Worm (Caenorhabditis elegans) whole organism, L4 larva: Measurements from ENCODE around the gene rnf-113.

ENCODE experiments used
- ZK546.5 ChIP-seq, 2 experiments: sonication (generic microtip); optimal IDR thresholded peaks; 2 replicates each; lab custom pipeline; 2017; ENCODE audit warnings: missing biosample characterization in 2 of 2, missing genetic modification characterization in 2 of 2
- fkh-10 ChIP-seq: fragments of 150-350 bp; optimal IDR thresholded peaks from 2 replicates; lab custom pipeline; 2014; ENCODE audit warnings: missing biosample characterization, missing genetic modification reagents, missing genetic modification characterization
- lsy-2 ChIP-seq, 2 experiments: fragments of 150-350 bp in 1 of 2; sonication (generic microtip) in 1 of 2; optimal IDR thresholded peaks; 2 replicates each; lab custom pipeline; 2014 to 2017; ENCODE audit warnings: missing biosample characterization in 2 of 2, missing genetic modification characterization in 2 of 2
- nhr-41 ChIP-seq: fragments of 200-800 bp; sonication (Bioruptor generic); IDR thresholded peaks from 2 replicates; pipeline ENCODE4 v1.3.6; 2022; ENCODE audit warnings: missing genetic modification reagents, missing genetic modification characterization, missing compliant biosample characterization

DNA sequence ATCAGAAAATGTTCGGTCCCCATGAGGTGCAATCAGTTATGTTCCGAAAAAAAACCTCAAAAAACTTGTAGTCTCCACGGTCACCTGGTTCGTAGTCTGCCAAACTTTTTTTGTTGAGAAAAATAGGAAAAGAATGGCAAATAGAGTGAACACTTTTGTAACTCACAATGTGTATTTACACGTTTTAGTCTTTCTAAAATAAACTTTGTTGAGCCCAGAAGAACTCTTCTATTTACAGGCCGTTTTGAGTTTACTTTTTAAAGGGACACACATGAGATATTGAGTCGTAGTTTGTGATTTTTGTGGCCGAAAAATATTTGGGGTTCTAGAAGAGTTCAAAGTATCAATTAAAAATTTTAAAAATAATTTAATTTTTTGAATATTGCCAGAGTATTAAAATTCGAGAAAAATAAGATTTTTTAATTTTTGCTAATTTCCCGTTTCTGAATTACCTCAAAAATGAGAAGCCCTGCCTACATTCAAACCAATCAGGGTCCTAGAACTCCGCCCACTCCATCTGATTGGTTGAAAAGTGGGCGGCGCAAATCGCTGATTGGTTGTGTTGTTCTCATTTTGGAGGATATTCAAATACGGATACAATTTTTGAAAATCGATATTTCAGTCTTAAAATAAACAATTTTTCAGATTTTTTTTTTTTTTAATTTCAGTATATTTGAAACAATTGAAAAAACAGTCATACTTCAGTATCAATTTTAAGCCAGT, 22.8 kb downstream of the rnf-113 start:
- no peak for TF ChIP-seq lsy-2 (tag; optimal IDR thresholded peaks at IDR 0.05; lab: Kevin White, UChicago)
- TF ChIP-seq fkh-10 (GFP tag; lab: Kevin White, UChicago): no peak
- no peak for TF ChIP-seq ZK546.5 (tag; optimal IDR thresholded peaks at IDR 0.05; lab: Kevin White, UChicago)
- no peak for TF ChIP-seq nhr-41 (GFP tag; lab: Robert Waterston, UW)
